Worm (Caenorhabditis elegans) whole organism, L4 larva: ENCODE results near the gene oac-41.
A peak's percentile ranks its signal among the peaks of the same experiment; 100 is the strongest.

Experiments
- F49E8.2 ChIP-seq: sonication (generic microtip); optimal IDR thresholded peaks from 2 replicates; lab custom pipeline; 2016; ENCODE audit warnings: missing compliant biosample characterization, mild to moderate bottlenecking, missing genetic modification characterization, borderline replicate concordance
- T20F7.1 ChIP-seq: fragments of 200-800 bp; sonication (Bioruptor generic); optimal IDR thresholded peaks from 2 replicates; lab custom pipeline; 2018; ENCODE audit warnings: mild to moderate bottlenecking, missing genetic modification characterization, missing compliant biosample characterization
- Y105C5A.15 ChIP-seq: fragments of 200-800 bp; sonication (Bioruptor generic); IDR thresholded peaks from 2 replicates; pipeline ENCODE4 v1.3.6; 2022; ENCODE audit warnings: missing genetic modification characterization, missing compliant biosample characterization
- Y5F2A.4 ChIP-seq: fragments of 200-800 bp; sonication (Bioruptor generic); optimal IDR thresholded peaks from 2 replicates; lab custom pipeline; 2018; ENCODE audit warnings: mild to moderate bottlenecking, missing genetic modification characterization, missing compliant biosample characterization
- ZK546.5 ChIP-seq, 2 experiments: sonication (generic microtip); optimal IDR thresholded peaks; 2 replicates each; lab custom pipeline; 2017; ENCODE audit warnings: missing biosample characterization in 2 of 2, missing genetic modification characterization in 2 of 2
- aha-1 ChIP-seq: fragments of 150-350 bp; peaks from one replicate; lab custom pipeline; 2014; ENCODE audit warnings: missing biosample characterization, missing genetic modification characterization
- ama-1 ChIP-seq: fragments of 150-350 bp; optimal IDR thresholded peaks from 2 replicates; lab custom pipeline; 2014; ENCODE audit warnings: inconsistent platforms, mixed read lengths
- attf-4 ChIP-seq: sonication (generic microtip); optimal IDR thresholded peaks from 3 replicates; lab custom pipeline; 2017; ENCODE audit warnings: missing biosample characterization, missing genetic modification characterization
- ceh-28 ChIP-seq: fragments of 150-350 bp; optimal IDR thresholded peaks from 2 replicates; lab custom pipeline; 2014; ENCODE audit warnings: missing biosample characterization, missing genetic modification reagents, missing genetic modification characterization
- ceh-62 ChIP-seq: sonication (generic microtip); optimal IDR thresholded peaks from 2 replicates; lab custom pipeline; 2017; ENCODE audit warnings: missing biosample characterization, missing genetic modification characterization
- ceh-82 ChIP-seq: sonication (generic microtip); optimal IDR thresholded peaks from 2 replicates; lab custom pipeline; 2017; ENCODE audit warnings: missing biosample characterization, missing genetic modification characterization
- ces-1 ChIP-seq: fragments of 150-350 bp; sonication (generic microtip); optimal IDR thresholded peaks from 4 replicates; lab custom pipeline; 2014; ENCODE audit warnings: missing biosample characterization, missing genetic modification reagents, missing genetic modification characterization
- daf-12 ChIP-seq: fragments of 150-350 bp; optimal IDR thresholded peaks from 2 replicates; lab custom pipeline; 2014; ENCODE audit warnings: missing biosample characterization, missing genetic modification reagents, missing genetic modification characterization
- daf-8 ChIP-seq: fragments of 200-800 bp; sonication (Bioruptor generic); IDR thresholded peaks from 2 replicates; pipeline ENCODE4 v1.3.6; 2022; ENCODE audit warnings: missing genetic modification characterization, missing compliant biosample characterization
- dve-1 ChIP-seq: sonication (generic microtip); optimal IDR thresholded peaks from 2 replicates; lab custom pipeline; 2017; ENCODE audit warnings: antibody characterized with exemption, mild to moderate bottlenecking, missing genetic modification characterization, missing compliant biosample characterization; ENCODE audit not compliant: insufficient read depth
- egl-27 ChIP-seq: sonication (generic microtip); optimal IDR thresholded peaks from 3 replicates; lab custom pipeline; 2017; ENCODE audit warnings: missing biosample characterization, missing genetic modification reagents, missing genetic modification characterization
- gei-8 ChIP-seq: fragments of 200-800 bp; sonication (Bioruptor generic); optimal IDR thresholded peaks from 2 replicates; lab custom pipeline; 2018; ENCODE audit warnings: mild to moderate bottlenecking, missing genetic modification characterization, missing compliant biosample characterization
- hlh-11 ChIP-seq: fragments of 200-800 bp; sonication (Bioruptor generic); optimal IDR thresholded peaks from 2 replicates; lab custom pipeline; 2018; ENCODE audit warnings: mild to moderate bottlenecking, missing genetic modification characterization, missing compliant biosample characterization
- hlh-30 ChIP-seq: sonication (generic microtip); optimal IDR thresholded peaks from 2 replicates; lab custom pipeline; 2017; ENCODE audit warnings: antibody characterized with exemption, mild to moderate bottlenecking, missing genetic modification characterization, missing compliant biosample characterization; ENCODE audit not compliant: insufficient read depth
- lim-7 ChIP-seq: fragments of 200-800 bp; sonication (Bioruptor generic); IDR thresholded peaks from 2 replicates; pipeline ENCODE4 v1.3.6; 2022; ENCODE audit warnings: missing genetic modification characterization, missing compliant biosample characterization
- lin-1 ChIP-seq: fragments of 200-800 bp; sonication (Bioruptor generic); IDR thresholded peaks from 2 replicates; pipeline ENCODE4 v1.3.6; 2022; ENCODE audit warnings: missing genetic modification reagents, missing genetic modification characterization, missing compliant biosample characterization
- lin-38 ChIP-seq: fragments of 200-800 bp; sonication (Bioruptor generic); IDR thresholded peaks from 2 replicates; pipeline ENCODE4 v1.3.6; 2022; ENCODE audit warnings: missing genetic modification reagents, missing genetic modification characterization, missing compliant biosample characterization
- lsy-2 ChIP-seq, 2 experiments: fragments of 150-350 bp in 1 of 2; sonication (generic microtip) in 1 of 2; optimal IDR thresholded peaks; 2 replicates each; lab custom pipeline; 2014 to 2017; ENCODE audit warnings: missing biosample characterization in 2 of 2, missing genetic modification characterization in 2 of 2
- madf-9 ChIP-seq: fragments of 200-800 bp; sonication (Bioruptor generic); conservative IDR thresholded peaks from 2 replicates; pipeline ENCODE4 v1.3.6; 2022; ENCODE audit warnings: missing genetic modification reagents, missing genetic modification characterization, missing compliant biosample characterization
- mdl-1 ChIP-seq, 2 experiments: fragments of 150-350 bp in 1 of 2; sonication (generic microtip) in 1 of 2; optimal IDR thresholded peaks; 2 replicates each; lab custom pipeline; 2014 to 2017; ENCODE audit warnings: missing biosample characterization in 2 of 2, missing genetic modification characterization in 2 of 2
- mep-1 ChIP-seq: fragments of 150-350 bp; sonication (generic microtip); optimal IDR thresholded peaks from 3 replicates; lab custom pipeline; 2014; ENCODE audit warnings: missing biosample characterization, missing genetic modification characterization
- mes-2 ChIP-seq: sonication (generic microtip); optimal IDR thresholded peaks from 2 replicates; lab custom pipeline; 2016; ENCODE audit warnings: missing genotype, mild to moderate bottlenecking, missing genetic modification characterization, missing compliant biosample characterization; ENCODE audit not compliant: poor library complexity, severe bottlenecking
- nhr-102 ChIP-seq: sonication (generic microtip); optimal IDR thresholded peaks from 2 replicates; lab custom pipeline; 2016; ENCODE audit warnings: mild to moderate bottlenecking, missing genetic modification characterization, moderate library complexity, missing compliant biosample characterization
- nhr-237 ChIP-seq: sonication (generic microtip); optimal IDR thresholded peaks from 2 replicates; lab custom pipeline; 2017; ENCODE audit warnings: missing biosample characterization, missing genetic modification characterization
- nhr-25 ChIP-seq: sonication (generic microtip); optimal IDR thresholded peaks from 2 replicates; lab custom pipeline; 2017; ENCODE audit warnings: missing genetic modification characterization, mild to moderate bottlenecking, missing compliant biosample characterization, antibody characterized with exemption, moderate library complexity, borderline replicate concordance; ENCODE audit not compliant: insufficient read depth
- nhr-28 ChIP-seq: fragments of 150-350 bp; optimal IDR thresholded peaks from 2 replicates; lab custom pipeline; 2014; ENCODE audit warnings: missing biosample characterization, missing genetic modification characterization
- nhr-41 ChIP-seq: fragments of 200-800 bp; sonication (Bioruptor generic); IDR thresholded peaks from 2 replicates; pipeline ENCODE4 v1.3.6; 2022; ENCODE audit warnings: missing genetic modification reagents, missing genetic modification characterization, missing compliant biosample characterization
- nhr-48 ChIP-seq: sonication (generic microtip); optimal IDR thresholded peaks from 2 replicates; lab custom pipeline; 2016; ENCODE audit warnings: mild to moderate bottlenecking, missing genetic modification characterization, missing compliant biosample characterization
- nhr-77 ChIP-seq: fragments of 150-350 bp; optimal IDR thresholded peaks from 2 replicates; lab custom pipeline; 2014; ENCODE audit warnings: missing biosample characterization, missing genetic modification characterization
- pha-4 ChIP-seq, 2 experiments: fragments of 150-350 bp in 1 of 2; fragments of 200-800 bp in 1 of 2; sonication (Bioruptor generic) in 1 of 2; IDR thresholded peaks in 1 of 2; optimal IDR thresholded peaks in 1 of 2; 2 replicates each; pipeline versions ENCODE4 v1.3.6 to Lab custom; 2014 to 2022; ENCODE audit warnings: missing genetic modification characterization in 2 of 2, missing genetic modification reagents in 2 of 2, missing biosample characterization in 1 of 2, missing compliant biosample characterization in 1 of 2
- php-3 ChIP-seq: fragments of 200-800 bp; sonication (Bioruptor generic); IDR thresholded peaks from 2 replicates; pipeline ENCODE4 v1.3.6; 2022; ENCODE audit warnings: missing genetic modification reagents, missing genetic modification characterization, missing compliant biosample characterization
- pqm-1 ChIP-seq: sonication (generic microtip); optimal IDR thresholded peaks from 2 replicates; lab custom pipeline; 2017; ENCODE audit warnings: missing biosample characterization, missing genetic modification characterization
- sdz-12 ChIP-seq: fragments of 200-800 bp; sonication (Bioruptor generic); optimal IDR thresholded peaks from 2 replicates; lab custom pipeline; 2018; ENCODE audit warnings: mild to moderate bottlenecking, missing genetic modification characterization, missing compliant biosample characterization
- skn-1 ChIP-seq: fragments of 150-350 bp; optimal IDR thresholded peaks from 2 replicates; lab custom pipeline; 2014; ENCODE audit warnings: missing biosample characterization, missing genetic modification characterization
- snpc-4 ChIP-seq: fragments of 150-350 bp; optimal IDR thresholded peaks from 2 replicates; lab custom pipeline; 2014; ENCODE audit warnings: missing biosample characterization, missing genetic modification characterization
- spr-3 ChIP-seq: fragments of 200-800 bp; sonication (Bioruptor generic); optimal IDR thresholded peaks from 2 replicates; lab custom pipeline; 2018; ENCODE audit warnings: mild to moderate bottlenecking, missing genetic modification characterization, missing compliant biosample characterization
- unc-62 ChIP-seq, 3 experiments: fragments of 150-350 bp in 1 of 3; sonication (generic microtip); optimal IDR thresholded peaks in 2 of 3; peaks in 1 of 3; 1 replicate in 1 of 3; 2 replicates in 2 of 3; lab custom pipeline; 2014 to 2017; ENCODE audit warnings: missing biosample characterization in 3 of 3, missing genetic modification characterization in 3 of 3, missing genetic modification reagents in 3 of 3, missing genotype in 1 of 3
- vab-7 ChIP-seq: fragments of 200-800 bp; sonication (Bioruptor generic); IDR thresholded peaks from 2 replicates; pipeline ENCODE4 v1.3.6; 2022; ENCODE audit warnings: missing genetic modification reagents, missing genetic modification characterization, missing compliant biosample characterization
- zip-11 ChIP-seq: fragments of 200-800 bp; sonication (Bioruptor generic); IDR thresholded peaks from 2 replicates; pipeline ENCODE4 v1.3.6; 2022; ENCODE audit warnings: missing genetic modification characterization, missing compliant biosample characterization
- ztf-11 ChIP-seq: fragments of 150-350 bp; optimal IDR thresholded peaks from 2 replicates; lab custom pipeline; 2014; ENCODE audit warnings: missing biosample characterization, missing genetic modification characterization

The oac-41 gene

ce11 chrV:8994801-8995200 is 27.2 kb downstream of the oac-41 start, which contains the start of gene F59E11.5:
Gene F59E11.5, plus strand, starts transcription at chrV:8995101.
- TF ChIP-seq nhr-25 (tag; lab: Kevin White, UChicago) (no peak), mep-1 (tag; lab: Kevin White, UChicago) (no peak), T20F7.1 (GFP tag; lab: Kevin White, UChicago) (no peak), nhr-102 (tag; lab: Kevin White, UChicago) (no peak), Y105C5A.15 (GFP tag; lab: Robert Waterston, UW) (no peak), gei-8 (no peak), ZK546.5 (tag; optimal IDR thresholded peaks at IDR 0.05; lab: Kevin White, UChicago) (no peak)

ce11 chrV:8994272-8994671 is 27.7 kb downstream of the oac-41 start:
- TF ChIP-seq nhr-237 (tag; lab: Kevin White, UChicago) (no peak), mdl-1 (tag; optimal IDR thresholded peaks at IDR 0.05; lab: Kevin White, UChicago) (peak in 1 of 2 experiments; percentile 54), lin-38 (GFP tag; lab: Robert Waterston, UW) (no peak), attf-4 (tag; lab: Kevin White, UChicago) (no peak), nhr-77 (tag; lab: Kevin White, UChicago) (no peak), egl-27 (tag; lab: Kevin White, UChicago) (no peak), mep-1 (tag; lab: Kevin White, UChicago) (no peak), unc-62 (GFP tag; optimal IDR thresholded peaks at IDR 0.05 in 1 of 2; lab: Kevin White, UChicago) (peak in 1 of 2 experiments; percentile 33), unc-62 (tag; optimal IDR thresholded peaks at IDR 0.05; lab: Kevin White, UChicago) (no peak), Y5F2A.4 (GFP tag; lab: Kevin White, UChicago) (no peak), aha-1 (tag; lab: Kevin White, UChicago) (peak; percentile 36), ceh-28 (tag; lab: Kevin White, UChicago) (no peak), mes-2 (no peak), lsy-2 (tag; optimal IDR thresholded peaks at IDR 0.05; lab: Kevin White, UChicago) (no peak), ces-1 (no peak), madf-9 (GFP tag; lab: Robert Waterston, UW) (no peak), dve-1 (tag; lab: Kevin White, UChicago) (no peak), lin-1 (GFP tag; lab: Robert Waterston, UW) (no peak), ama-1 (lab: Kevin White, UChicago) (no peak), php-3 (GFP tag; lab: Robert Waterston, UW) (no peak), pqm-1 (tag; lab: Kevin White, UChicago) (no peak), hlh-11 (tag; lab: Kevin White, UChicago) (no peak), ztf-11 (tag; lab: Kevin White, UChicago) (no peak), zip-11 (GFP tag; lab: Robert Waterston, UW) (no peak), daf-8 (GFP tag; lab: Robert Waterston, UW) (no peak), skn-1 (no peak), nhr-48 (tag; lab: Kevin White, UChicago) (no peak), nhr-28 (peak; percentile 39), spr-3 (GFP tag; lab: Kevin White, UChicago) (no peak)

ce11 chrV:8991679-8992078 is 30.3 kb downstream of the oac-41 start, which contains the start of gene F59E11.6:
Gene F59E11.6, plus strand, starts transcription at chrV:8991789.
- TF ChIP-seq aha-1 (tag; lab: Kevin White, UChicago) (peak; percentile 89), F49E8.2 (no peak)

- TF ChIP-seq F49E8.2, result no peak
- TF ChIP-seq hlh-30, result no peak
- no peak for TF ChIP-seq php-3 (GFP tag; lab: Robert Waterston, UW)
- TF ChIP-seq nhr-41 (GFP tag; lab: Robert Waterston, UW), result no peak
- TF ChIP-seq nhr-48 (tag; lab: Kevin White, UChicago), result no peak
- no peak for TF ChIP-seq sdz-12 (GFP tag; lab: Kevin White, UChicago)
- no peak for TF ChIP-seq daf-12
- no peak for TF ChIP-seq T20F7.1 (GFP tag; lab: Kevin White, UChicago)
- TF ChIP-seq lim-7 (GFP tag; lab: Robert Waterston, UW), result no peak
- TF ChIP-seq vab-7 (GFP tag; lab: Robert Waterston, UW), result no peak
- no peak for TF ChIP-seq snpc-4 (tag; lab: Kevin White, UChicago)
- no peak for TF ChIP-seq skn-1
- TF ChIP-seq pha-4 (GFP tag; IDR thresholded peaks at IDR 0.05; lab: Robert Waterston, UW), result no peak
- TF ChIP-seq pha-4 (tag; optimal IDR thresholded peaks at IDR 0.05; lab: Kevin White, UChicago), result no peak
- no peak for TF ChIP-seq lin-38 (GFP tag; lab: Robert Waterston, UW)
- no peak for TF ChIP-seq ceh-62 (tag; lab: Kevin White, UChicago)
- no peak for TF ChIP-seq ceh-82 (tag; lab: Kevin White, UChicago)
These were observed 31.8 kb downstream of the oac-41 start, which contains the start of gene F59E11.7 for ce11 chrV:8990194-8990649. Gene F59E11.7, plus strand, starts transcription at chrV:8990244.
